Fruit fly (Drosophila melanogaster) whole organism, embryonic: ENCODE measurements around the gene CG32036.
A peak's percentile ranks its signal among the peaks of the same experiment; 100 is the strongest.

Experiments used
- CG13624 ChIP-seq: fragments of 200-800 bp; sonication (Bioruptor generic); optimal IDR thresholded peaks from 2 replicates; lab custom pipeline; 2016; ENCODE audit warnings: missing biosample characterization, missing genetic modification characterization
- CG13894 ChIP-seq: fragments of 200-800 bp; sonication (Bioruptor generic); optimal IDR thresholded peaks from 3 replicates; lab custom pipeline; 2018; ENCODE audit warnings: missing biosample characterization, mild to moderate bottlenecking, missing genetic modification characterization, moderate library complexity
- CG30431 ChIP-seq: fragments of 200-800 bp; sonication (Bioruptor generic); optimal IDR thresholded peaks from 2 replicates; lab custom pipeline; 2017; ENCODE audit warnings: missing biosample characterization, missing genetic modification characterization
- CG3847 ChIP-seq: fragments of 200-800 bp; sonication (Bioruptor generic); IDR thresholded peaks from 2 replicates; pipeline ENCODE4 v1.3.6; 2022; ENCODE audit warnings: missing biosample characterization, missing genetic modification characterization
- CG5245 ChIP-seq: fragments of 200-800 bp; sonication (Bioruptor generic); optimal IDR thresholded peaks from 3 replicates; lab custom pipeline; 2016; ENCODE audit warnings: missing biosample characterization, missing genetic modification characterization
- CG6689 ChIP-seq: fragments of 200-800 bp; sonication (Bioruptor generic); IDR thresholded peaks from 2 replicates; pipeline ENCODE4 v1.3.6; 2022; ENCODE audit warnings: missing biosample characterization, missing genetic modification characterization
- CG7963 ChIP-seq: fragments of 200-800 bp; sonication (Bioruptor generic); IDR thresholded peaks from 3 replicates; pipeline ENCODE4 v1.3.6; 2022; ENCODE audit warnings: missing biosample characterization, missing genetic modification characterization; ENCODE audit not compliant: partially characterized antibody
- CG8290 ChIP-seq, 3 experiments: fragments of 200-800 bp; sonication (Bioruptor generic); optimal IDR thresholded peaks; 2 replicates each; lab custom pipeline; 2016 to 2019; ENCODE audit warnings: missing biosample characterization in 3 of 3, missing genetic modification characterization in 3 of 3, mild to moderate bottlenecking in 2 of 3, moderate library complexity in 1 of 3
- Dad ChIP-seq: fragments of 200-800 bp; sonication (Bioruptor generic); optimal IDR thresholded peaks from 3 replicates; lab custom pipeline; 2016; ENCODE audit warnings: missing biosample characterization, missing genetic modification characterization
- Six4 ChIP-seq: fragments of 200-800 bp; sonication (Bioruptor generic); optimal IDR thresholded peaks from 2 replicates; lab custom pipeline; 2016; ENCODE audit warnings: missing biosample characterization, missing genetic modification characterization
- danr ChIP-seq: fragments of 200-800 bp; sonication (Bioruptor generic); IDR thresholded peaks from 2 replicates; pipeline ENCODE4 v1.3.6; 2022; ENCODE audit warnings: missing biosample characterization, missing genetic modification characterization
- h ChIP-seq: fragments of >200 bp; optimal IDR thresholded peaks from 2 replicates; lab custom pipeline; 2017
- luna ChIP-seq: fragments of 200-800 bp; sonication (Bioruptor generic); optimal IDR thresholded peaks from 2 replicates; lab custom pipeline; 2016; ENCODE audit warnings: missing biosample characterization, missing genetic modification characterization
- ttk ChIP-seq: fragments of 200-800 bp; sonication (Bioruptor generic); IDR thresholded peaks from 2 replicates; pipeline ENCODE4 v2.1.2; 2022; ENCODE audit warnings: missing biosample characterization, missing genetic modification characterization

DNA sequence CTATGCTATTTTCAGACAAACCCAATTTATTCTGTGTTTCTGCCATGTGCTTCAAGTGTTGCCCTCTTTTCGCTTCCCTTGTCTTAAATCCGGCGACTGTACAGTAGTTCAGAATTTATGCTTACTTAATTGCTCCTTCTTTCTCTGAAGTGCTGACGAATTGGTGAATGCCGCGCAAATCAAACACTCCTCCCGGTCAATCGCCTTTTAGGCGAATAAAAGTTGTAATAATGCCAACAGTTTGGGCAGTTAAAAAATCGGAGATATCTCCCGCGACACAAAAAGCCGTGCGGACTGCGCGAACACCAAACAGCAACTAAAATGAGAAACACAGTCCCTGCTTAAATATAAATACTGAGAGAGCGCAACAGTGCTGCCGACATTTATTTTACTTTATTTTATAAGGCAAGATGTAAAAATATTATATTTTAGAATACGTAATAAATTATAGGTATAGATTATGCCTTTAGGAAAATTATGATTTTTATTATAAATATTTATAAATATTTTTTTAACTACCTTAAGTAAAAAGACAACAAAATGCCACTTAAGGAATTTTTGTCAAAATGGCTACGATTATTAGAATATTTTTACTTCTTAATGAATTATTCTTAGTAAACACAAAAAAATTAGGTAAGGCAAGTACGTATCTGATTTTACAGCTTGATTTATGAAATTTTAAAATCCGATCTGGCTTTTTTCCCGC lies 16.1 kb upstream of the CG32036 start, which contains the start of gene path:
- TF ChIP-seq CG13894 (tag; lab: Kevin White, UChicago) (peak; percentile 51), luna (GFP tag; lab: Kevin White, UChicago) (no peak), Six4 (GFP tag; lab: Kevin White, UChicago) (peak; percentile 41), CG30431 (GFP tag; lab: Kevin White, UChicago) (no peak), CG6689 (GFP tag; lab: Robert Waterston, UW) (peak; percentile 30; the same call in 1 of the 2 replicates), danr (no peak), CG13624 (no peak), Dad (GFP tag; lab: Kevin White, UChicago) (no peak), CG5245 (GFP tag; lab: Kevin White, UChicago) (no peak), CG7963 (GFP tag; lab: Robert Waterston, UW) (no peak), h (no peak), CG8290 (GFP tag; optimal IDR thresholded peaks at IDR 0.05; lab: Kevin White, UChicago) (peak; percentile 26), CG8290 (tag; optimal IDR thresholded peaks at IDR 0.05; lab: Kevin White, UChicago) (peak in 1 of 2 experiments; percentile 77), CG3847 (no peak), ttk (GFP tag; lab: Robert Waterston, UW) (no peak)
